Fruit fly (Drosophila melanogaster): Measurements from ENCODE around the gene CG3191.

The CG3191 gene

DNA sequence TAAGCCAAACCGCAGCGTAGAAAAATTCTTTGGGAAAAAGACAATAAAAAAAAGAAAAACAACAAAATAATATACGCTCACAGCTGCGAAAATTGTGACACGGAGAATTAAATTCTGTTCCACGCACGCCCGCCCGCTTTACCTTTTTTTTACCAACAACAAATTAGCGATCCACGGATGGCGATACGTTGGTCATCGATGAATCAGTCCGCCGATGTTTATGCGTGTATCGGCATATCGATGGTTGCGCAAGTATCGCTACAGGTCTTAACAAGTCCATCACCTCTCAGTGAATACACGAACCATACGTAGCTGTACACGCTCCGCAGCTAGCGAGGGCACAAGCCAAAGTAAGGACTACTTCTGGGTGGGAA is 18.8 kb upstream of the CG3191 start, which contains the start of gene CG2924 (continued):
- TF ChIP-seq Dp (GFP tag; optimal IDR thresholded peaks at IDR 0.05) (peak; percentile 93), CG9932 (GFP tag; IDR thresholded peaks at IDR 0.05) (peak; percentile 95), CG15269 (tag; optimal IDR thresholded peaks at IDR 0.05) (peak; percentile 8), lilli (GFP tag; optimal IDR thresholded peaks at IDR 0.05) (peak; percentile 79), CG9215 (GFP tag; IDR thresholded peaks at IDR 0.05) (no peak; the same call in 1 of the 2 replicates), sug (tag; optimal IDR thresholded peaks at IDR 0.05) (peak; percentile 63), CG8089 (GFP tag; optimal IDR thresholded peaks at IDR 0.05) (no peak), CG13624 (GFP tag; optimal IDR thresholded peaks at IDR 0.05) (peak; percentile 87), CG6765 (GFP tag; optimal IDR thresholded peaks at IDR 0.05) (no peak), Oaz (GFP tag; IDR thresholded peaks at IDR 0.05) (no peak), Fer2 (tag; optimal IDR thresholded peaks at IDR 0.05) (peak; percentile 4), crp (GFP tag; optimal IDR thresholded peaks at IDR 0.05) (peak in 1 of 2 experiments; percentile 32), CG3995 (GFP tag; optimal IDR thresholded peaks at IDR 0.05) (peak; percentile 24), CG33213 (GFP tag; optimal IDR thresholded peaks at IDR 0.05) (peak; percentile 83), stc (GFP tag; IDR thresholded peaks at IDR 0.05) (no peak), Trl (optimal IDR thresholded peaks at IDR 0.05) (no peak), Trl (GFP tag; optimal IDR thresholded peaks at IDR 0.05) (peak; percentile 36), E2f2 (GFP tag; IDR thresholded peaks at IDR 0.05) (peak; percentile 95), CG9797 (GFP tag; optimal IDR thresholded peaks at IDR 0.05) (peak; percentile 77), twi (tag; optimal IDR thresholded peaks at IDR 0.05) (no peak), NK7.1 (GFP tag; optimal IDR thresholded peaks at IDR 0.05) (no peak), CG18262 (tag; optimal IDR thresholded peaks at IDR 0.05) (no peak), bsh (GFP tag; optimal IDR thresholded peaks at IDR 0.05) (no peak), HHEX (GFP tag; optimal IDR thresholded peaks at IDR 0.05) (no peak), da (GFP tag; optimal IDR thresholded peaks at IDR 0.05) (no peak), trh (GFP tag; optimal IDR thresholded peaks at IDR 0.05) (no peak), sens-2 (GFP tag; IDR thresholded peaks at IDR 0.05) (no peak), CG17612 (GFP tag; IDR thresholded peaks at IDR 0.05) (peak; percentile 38; the same call in 1 of the 2 replicates), slp2 (GFP tag; optimal IDR thresholded peaks at IDR 0.05) (no peak), CG4617 (GFP tag; optimal IDR thresholded peaks at IDR 0.05; ENCODE audit: borderline replicate concordance) (peak; percentile 78), ac (GFP tag; optimal IDR thresholded peaks at IDR 0.05) (no peak), lbe (GFP tag; optimal IDR thresholded peaks at IDR 0.05) (peak; percentile 72), Hr39 (optimal IDR thresholded peaks at IDR 0.05) (no peak), HmgZ (tag; optimal IDR thresholded peaks at IDR 0.05) (peak; percentile 93), Hsf (GFP tag; optimal IDR thresholded peaks at IDR 0.05) (peak; percentile 44), tgo (GFP tag; IDR thresholded peaks at IDR 0.05) (peak; percentile 36; the same call in 1 of the 3 replicates), inv (GFP tag; IDR thresholded peaks at IDR 0.05; ENCODE audit: partially characterized antibody) (peak; percentile 100), Dek (tag; optimal IDR thresholded peaks at IDR 0.05) (peak; percentile 61), CG5953 (GFP tag; IDR thresholded peaks at IDR 0.05) (no peak), onecut (GFP tag; IDR thresholded peaks at IDR 0.05) (no peak), Hmr (GFP tag; optimal IDR thresholded peaks at IDR 0.05) (peak; percentile 83), CG15601 (tag; optimal IDR thresholded peaks at IDR 0.05) (peak; percentile 51), Atf-2 (GFP tag; optimal IDR thresholded peaks at IDR 0.05) (peak; percentile 6), Blimp-1 (GFP tag; optimal IDR thresholded peaks at IDR 0.05) (peak; percentile 24), sna (GFP tag; IDR thresholded peaks at IDR 0.05; ENCODE audit: partially characterized antibody) (peak; percentile 99), CG12299 (tag; optimal IDR thresholded peaks at IDR 0.05) (peak; percentile 43), CG5180 (GFP tag; optimal IDR thresholded peaks at IDR 0.05) (no peak), CG7357 (GFP tag; IDR thresholded peaks at IDR 0.05) (no peak), gce (GFP tag; IDR thresholded peaks at IDR 0.05) (no peak), Fer1 (GFP tag; optimal IDR thresholded peaks at IDR 0.05) (peak; percentile 63), Taf1 (GFP tag; IDR thresholded peaks at IDR 0.05) (no peak), Ada2b (GFP tag; IDR thresholded peaks at IDR 0.05) (no peak)

All from whole organism, embryonic.